Fruit fly (Drosophila melanogaster) whole organism, prepupa: ENCODE data around the gene CG44000.

Experiments used
- Blimp-1 ChIP-seq: fragments of 200-800 bp; sonication (Bioruptor generic); optimal IDR thresholded peaks from 3 replicates; lab custom pipeline; 2017; ENCODE audit warnings: missing biosample characterization, missing genetic modification characterization, mild to moderate bottlenecking, moderate library complexity, missing genetic modification reagents
- CG10631 ChIP-seq: fragments of 200-800 bp; sonication (Bioruptor generic); optimal IDR thresholded peaks from 2 replicates; lab custom pipeline; 2016; ENCODE audit warnings: missing biosample characterization, missing genetic modification characterization
- CG10669 ChIP-seq: fragments of 200-800 bp; sonication (Bioruptor generic); optimal IDR thresholded peaks from 3 replicates; lab custom pipeline; 2018; ENCODE audit warnings: missing biosample characterization, mild to moderate bottlenecking, missing genetic modification characterization, moderate library complexity
- CG11294 ChIP-seq: fragments of 200-800 bp; sonication (Bioruptor generic); IDR thresholded peaks from 2 replicates; pipeline ENCODE4 v1.3.6; 2022; ENCODE audit warnings: missing biosample characterization, missing genetic modification characterization
- CG11762 ChIP-seq: fragments of 200-800 bp; sonication (Bioruptor generic); optimal IDR thresholded peaks from 3 replicates; lab custom pipeline; 2016; ENCODE audit warnings: missing biosample characterization, missing genetic modification characterization; ENCODE audit not compliant: insufficient read depth
- CG15336 ChIP-seq: fragments of 200-800 bp; sonication (Bioruptor generic); IDR thresholded peaks from 2 replicates; pipeline ENCODE4 v1.3.6; 2022; ENCODE audit warnings: missing biosample characterization, missing genetic modification characterization
- CG1621 ChIP-seq: fragments of 200-800 bp; sonication (Bioruptor generic); optimal IDR thresholded peaks from 3 replicates; lab custom pipeline; 2018; ENCODE audit warnings: missing biosample characterization, mild to moderate bottlenecking, missing genetic modification characterization
- CG16779 ChIP-seq: fragments of 200-800 bp; sonication (Bioruptor generic); optimal IDR thresholded peaks from 3 replicates; lab custom pipeline; 2017; ENCODE audit warnings: missing biosample characterization, mild to moderate bottlenecking, missing genetic modification characterization
- CG3032 ChIP-seq: fragments of 200-800 bp; optimal IDR thresholded peaks from 2 replicates; lab custom pipeline; 2019; ENCODE audit warnings: missing biosample characterization, mild to moderate bottlenecking, missing genetic modification characterization, moderate library complexity
- CG31627 ChIP-seq: fragments of 200-800 bp; sonication (Bioruptor generic); optimal IDR thresholded peaks from 3 replicates; lab custom pipeline; 2016; ENCODE audit warnings: missing biosample characterization, missing genetic modification characterization
- CG32006 ChIP-seq: fragments of 200-800 bp; sonication (Bioruptor generic); optimal IDR thresholded peaks from 3 replicates; lab custom pipeline; 2017; ENCODE audit warnings: missing biosample characterization, mild to moderate bottlenecking, missing genetic modification characterization
- CG3919 ChIP-seq: fragments of 200-800 bp; sonication (Bioruptor generic); optimal IDR thresholded peaks from 3 replicates; lab custom pipeline; 2016; ENCODE audit warnings: missing biosample characterization, missing genetic modification characterization
- CG4318 ChIP-seq: fragments of 200-800 bp; sonication (Bioruptor generic); optimal IDR thresholded peaks from 3 replicates; lab custom pipeline; 2017; ENCODE audit warnings: missing biosample characterization, mild to moderate bottlenecking, missing genetic modification characterization
- CG6163 ChIP-seq: fragments of 200-800 bp; sonication (Bioruptor generic); IDR thresholded peaks from 3 replicates; pipeline ENCODE4 v1.3.6; 2022; ENCODE audit warnings: missing biosample characterization, missing genetic modification characterization
- CG6276 ChIP-seq: fragments of 200-800 bp; sonication (Bioruptor generic); optimal IDR thresholded peaks from 2 replicates; lab custom pipeline; 2017; ENCODE audit warnings: missing biosample characterization, mild to moderate bottlenecking, missing genetic modification characterization
- CG6792 ChIP-seq: fragments of 200-800 bp; sonication (Bioruptor generic); optimal IDR thresholded peaks from 3 replicates; lab custom pipeline; 2016; ENCODE audit warnings: missing biosample characterization, missing genetic modification characterization
- CG6808 ChIP-seq: fragments of 200-800 bp; sonication (Bioruptor generic); optimal IDR thresholded peaks from 3 replicates; lab custom pipeline; 2017; ENCODE audit warnings: missing biosample characterization, missing genetic modification characterization, mild to moderate bottlenecking, moderate library complexity, missing genetic modification reagents
- CG6854 ChIP-seq: fragments of 200-800 bp; sonication (Bioruptor generic); optimal IDR thresholded peaks from 2 replicates; lab custom pipeline; 2017; ENCODE audit warnings: missing biosample characterization, mild to moderate bottlenecking, missing genetic modification characterization
- CG7368 ChIP-seq: fragments of 200-800 bp; sonication (Bioruptor generic); optimal IDR thresholded peaks from 3 replicates; lab custom pipeline; 2016; ENCODE audit warnings: missing biosample characterization, missing genetic modification characterization
- CG8119 ChIP-seq: fragments of 200-800 bp; sonication (Bioruptor generic); IDR thresholded peaks from 3 replicates; pipeline ENCODE4 v1.3.6; 2022; ENCODE audit warnings: missing biosample characterization, missing genetic modification characterization
- CG8319 ChIP-seq: fragments of 200-800 bp; sonication (Bioruptor generic); optimal IDR thresholded peaks from 3 replicates; lab custom pipeline; 2016; ENCODE audit warnings: missing biosample characterization, missing genetic modification characterization
- CG8632 ChIP-seq: fragments of 200-800 bp; sonication (Bioruptor generic); optimal IDR thresholded peaks from 3 replicates; lab custom pipeline; 2016; ENCODE audit warnings: missing biosample characterization, missing genetic modification characterization
- CG9139 ChIP-seq: fragments of 200-800 bp; sonication (Bioruptor generic); optimal IDR thresholded peaks from 3 replicates; lab custom pipeline; 2017; ENCODE audit warnings: missing biosample characterization, mild to moderate bottlenecking, missing genetic modification characterization
- Eip93F ChIP-seq: fragments of 200-800 bp; sonication (Bioruptor generic); optimal IDR thresholded peaks from 2 replicates; lab custom pipeline; 2016; ENCODE audit warnings: missing biosample characterization, mild to moderate bottlenecking, missing genetic modification characterization
- Ets21C ChIP-seq: fragments of 200-800 bp; sonication (Bioruptor generic); optimal IDR thresholded peaks from 3 replicates; lab custom pipeline; 2016; ENCODE audit warnings: missing biosample characterization, missing genetic modification characterization
- Ets96B ChIP-seq: fragments of 200-800 bp; optimal IDR thresholded peaks from 2 replicates; lab custom pipeline; 2019; ENCODE audit warnings: missing biosample characterization, mild to moderate bottlenecking, missing genetic modification characterization, moderate library complexity
- Gug ChIP-seq: fragments of 200-800 bp; sonication (Bioruptor generic); IDR thresholded peaks from 2 replicates; pipeline ENCODE4 v1.3.6; 2022; ENCODE audit warnings: missing biosample characterization, missing genetic modification characterization
- Hr38 ChIP-seq: sonication (Bioruptor generic); optimal IDR thresholded peaks from 2 replicates; lab custom pipeline; 2016; ENCODE audit warnings: missing biosample characterization, missing genetic modification characterization
- Lpt ChIP-seq: fragments of 200-800 bp; sonication (Bioruptor generic); optimal IDR thresholded peaks from 3 replicates; lab custom pipeline; 2016; ENCODE audit warnings: missing biosample characterization, missing genetic modification characterization
- Met ChIP-seq: fragments of 200-800 bp; sonication (Bioruptor generic); optimal IDR thresholded peaks from 3 replicates; lab custom pipeline; 2016; ENCODE audit warnings: missing biosample characterization, missing genetic modification characterization
- OdsH ChIP-seq: fragments of 200-800 bp; sonication (Bioruptor generic); optimal IDR thresholded peaks from 3 replicates; lab custom pipeline; 2016; ENCODE audit warnings: missing biosample characterization, missing genetic modification characterization
- Sox102F ChIP-seq: fragments of 200-800 bp; sonication (Bioruptor generic); optimal IDR thresholded peaks from 2 replicates; lab custom pipeline; 2016; ENCODE audit warnings: missing biosample characterization, mild to moderate bottlenecking, missing genetic modification characterization
- Sox15 ChIP-seq: fragments of 200-800 bp; sonication (Bioruptor generic); optimal IDR thresholded peaks from 3 replicates; lab custom pipeline; 2016; ENCODE audit warnings: missing biosample characterization, missing genetic modification characterization
- achi ChIP-seq: fragments of 200-800 bp; sonication (Bioruptor generic); optimal IDR thresholded peaks from 3 replicates; lab custom pipeline; 2016; ENCODE audit warnings: missing biosample characterization, missing genetic modification characterization
- acj6 ChIP-seq: fragments of 200-800 bp; sonication (Bioruptor generic); optimal IDR thresholded peaks from 3 replicates; lab custom pipeline; 2016; ENCODE audit warnings: missing biosample characterization, missing genetic modification characterization
- cyc ChIP-seq: fragments of 200-800 bp; sonication (Bioruptor generic); optimal IDR thresholded peaks from 3 replicates; lab custom pipeline; 2016; ENCODE audit warnings: missing biosample characterization, missing genetic modification characterization
- dac ChIP-seq: fragments of 200-800 bp; sonication (Bioruptor generic); optimal IDR thresholded peaks from 2 replicates; lab custom pipeline; 2017; ENCODE audit warnings: missing biosample characterization, mild to moderate bottlenecking, missing genetic modification characterization
- dsx ChIP-seq: fragments of 200-800 bp; optimal IDR thresholded peaks from 3 replicates; lab custom pipeline; 2019; ENCODE audit warnings: missing biosample characterization, mild to moderate bottlenecking, missing genetic modification characterization, moderate library complexity; ENCODE audit not compliant: poor library complexity, severe bottlenecking
- eg ChIP-seq: fragments of 200-800 bp; sonication (Bioruptor generic); IDR thresholded peaks from 3 replicates; pipeline ENCODE4 v1.3.6; 2022; ENCODE audit warnings: missing biosample characterization, missing genetic modification characterization
- esn ChIP-seq: fragments of 200-800 bp; sonication (Bioruptor generic); optimal IDR thresholded peaks from 2 replicates; lab custom pipeline; 2016; ENCODE audit warnings: missing biosample characterization, mild to moderate bottlenecking, missing genetic modification characterization, moderate library complexity
- fd59A ChIP-seq: fragments of 200-800 bp; sonication (Bioruptor generic); optimal IDR thresholded peaks from 2 replicates; lab custom pipeline; 2017; ENCODE audit warnings: missing biosample characterization, mild to moderate bottlenecking, missing genetic modification characterization, missing genetic modification reagents
- fkh ChIP-seq: fragments of 200-800 bp; sonication (Bioruptor generic); optimal IDR thresholded peaks from 3 replicates; lab custom pipeline; 2017; ENCODE audit warnings: missing biosample characterization, mild to moderate bottlenecking, missing genetic modification characterization, moderate library complexity
- lz ChIP-seq: fragments of 200-800 bp; sonication (Bioruptor generic); optimal IDR thresholded peaks from 3 replicates; lab custom pipeline; 2016; ENCODE audit warnings: missing biosample characterization, missing genetic modification characterization
- net ChIP-seq: fragments of 200-800 bp; sonication (Bioruptor generic); optimal IDR thresholded peaks from 3 replicates; lab custom pipeline; 2016; ENCODE audit warnings: missing biosample characterization, missing genetic modification characterization
- pdm3 ChIP-seq: fragments of 200-800 bp; sonication (Bioruptor generic); optimal IDR thresholded peaks from 3 replicates; lab custom pipeline; 2016; ENCODE audit warnings: missing biosample characterization, missing genetic modification characterization
- salr ChIP-seq, 2 experiments: fragments of 200-800 bp; sonication (Bioruptor generic); optimal IDR thresholded peaks; 3 replicates each; lab custom pipeline; 2016 to 2018; ENCODE audit warnings: missing biosample characterization in 2 of 2, missing genetic modification characterization in 2 of 2, mild to moderate bottlenecking in 1 of 2
- spab ChIP-seq: fragments of 200-800 bp; sonication (Bioruptor generic); optimal IDR thresholded peaks from 2 replicates; lab custom pipeline; 2017; ENCODE audit warnings: missing biosample characterization, mild to moderate bottlenecking, missing genetic modification characterization, missing genetic modification reagents
- ss ChIP-seq, 2 experiments: fragments of 200-800 bp; sonication (Bioruptor generic); optimal IDR thresholded peaks; 2 replicates in 1 of 2; 3 replicates in 1 of 2; lab custom pipeline; 2017 to 2018; ENCODE audit warnings: mild to moderate bottlenecking in 2 of 2, missing biosample characterization in 2 of 2, missing genetic modification characterization in 2 of 2, moderate library complexity in 1 of 2
- svp ChIP-seq: fragments of 200-800 bp; sonication (Bioruptor generic); peaks from one replicate; lab custom pipeline; 2016; ENCODE audit warnings: missing biosample characterization, missing genetic modification characterization
- topi ChIP-seq: fragments of 200-800 bp; sonication (Bioruptor generic); optimal IDR thresholded peaks from 3 replicates; lab custom pipeline; 2016; ENCODE audit warnings: missing biosample characterization, missing genetic modification characterization

Gene CG44000

DNA sequence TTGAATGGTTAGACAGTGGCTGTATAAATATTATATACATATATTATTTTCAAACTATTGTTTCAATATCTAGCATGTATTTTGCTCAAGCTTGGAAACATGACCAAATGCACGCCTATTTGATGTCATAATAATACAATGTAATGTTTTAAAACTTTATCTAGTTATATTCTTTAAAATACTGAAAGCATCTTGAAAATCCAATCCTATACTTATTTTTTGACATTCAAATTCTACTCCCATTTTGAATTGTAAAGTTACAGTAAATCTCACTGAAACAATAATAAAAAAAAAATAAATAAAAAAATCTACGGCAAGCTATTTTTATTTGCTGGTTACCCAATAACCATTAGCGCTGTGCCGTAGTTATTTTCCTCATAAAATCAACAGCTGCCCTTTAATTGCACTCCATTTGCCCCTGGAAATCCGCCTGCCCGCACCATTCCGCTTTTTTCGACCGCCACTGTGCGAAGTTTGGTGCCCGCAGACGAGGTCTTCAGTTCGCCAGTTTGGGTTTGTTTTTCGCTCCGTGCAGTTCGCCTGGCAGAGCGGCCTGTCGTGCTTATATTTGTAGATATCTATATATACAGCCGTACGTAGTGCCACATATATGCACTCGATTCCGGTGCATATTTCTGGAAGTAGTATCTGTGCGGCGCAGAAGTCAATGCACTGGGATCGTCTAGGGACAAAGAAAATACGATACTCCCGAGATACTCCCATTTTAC lies 2.0 kb downstream of the CG44000 start:
- TF ChIP-seq CG6792 (GFP tag; lab: Kevin White, UChicago) (peak; percentile 11), CG9139 (peak; percentile 7), fkh (GFP tag; lab: Kevin White, UChicago) (peak; percentile 38), CG15336 (GFP tag; lab: Robert Waterston, UW) (peak; percentile 49; the same call in 1 of the 2 replicates), topi (GFP tag; lab: Kevin White, UChicago) (peak; percentile 37), lz (GFP tag; lab: Kevin White, UChicago) (peak; percentile 40), achi (peak; percentile 58), spab (GFP tag; lab: Kevin White, UChicago) (no peak), CG3919 (GFP tag; lab: Kevin White, UChicago) (peak; percentile 53), cyc (GFP tag; lab: Kevin White, UChicago) (peak; percentile 40), Met (GFP tag; lab: Kevin White, UChicago) (peak; percentile 66), CG32006 (GFP tag; lab: Kevin White, UChicago) (peak; percentile 70), CG6276 (GFP tag; lab: Kevin White, UChicago) (peak; percentile 56), acj6 (GFP tag; lab: Kevin White, UChicago) (peak; percentile 36), net (GFP tag; lab: Kevin White, UChicago) (peak; percentile 28), Ets96B (tag; lab: Kevin White, UChicago) (no peak), CG8319 (GFP tag; lab: Kevin White, UChicago) (no peak), CG1621 (tag; lab: Kevin White, UChicago) (peak; percentile 20), CG6854 (GFP tag; lab: Kevin White, UChicago) (peak; percentile 2), Blimp-1 (GFP tag; lab: Kevin White, UChicago) (no peak), CG10669 (GFP tag; lab: Kevin White, UChicago) (peak; percentile 29), Gug (peak; percentile 18; the same call in 1 of the 2 replicates), dac (no peak), CG8632 (GFP tag; lab: Kevin White, UChicago) (peak; percentile 24), CG11294 (GFP tag; lab: Robert Waterston, UW) (peak; percentile 17; the same call in 1 of the 2 replicates), CG8119 (GFP tag; lab: Robert Waterston, UW) (peak; percentile 42; the same call in 1 of the 3 replicates), fd59A (GFP tag; lab: Kevin White, UChicago) (no peak), CG4318 (GFP tag; lab: Kevin White, UChicago) (peak; percentile 49), Sox102F (peak; percentile 55), CG6808 (GFP tag; lab: Kevin White, UChicago) (no peak), ss (GFP tag; optimal IDR thresholded peaks at IDR 0.05; lab: Kevin White, UChicago) (peak in 1 of 2 experiments; percentile 28), Eip93F (peak; percentile 30), salr (GFP tag; optimal IDR thresholded peaks at IDR 0.05; lab: Kevin White, UChicago) (peak in 1 of 2 experiments; percentile 35), Sox15 (no peak), dsx (GFP tag; lab: Kevin White, UChicago) (peak; percentile 16), Lpt (GFP tag; lab: Kevin White, UChicago) (peak; percentile 33), pdm3 (GFP tag; lab: Kevin White, UChicago) (peak; percentile 50), esn (GFP tag; lab: Kevin White, UChicago) (peak; percentile 60), CG7368 (GFP tag; lab: Kevin White, UChicago) (no peak), Hr38 (GFP tag; lab: Kevin White, UChicago) (no peak), svp (GFP tag; lab: Kevin White, UChicago) (peak; percentile 87), OdsH (peak; percentile 65), CG10631 (GFP tag; lab: Kevin White, UChicago) (peak; percentile 57), CG11762 (GFP tag; lab: Kevin White, UChicago) (no peak), eg (GFP tag; lab: Robert Waterston, UW) (peak; percentile 79), CG6163 (GFP tag; lab: Robert Waterston, UW) (peak; percentile 59), CG16779 (tag; lab: Kevin White, UChicago) (peak; percentile 38), CG31627 (GFP tag; lab: Kevin White, UChicago) (peak; percentile 40), Ets21C (peak; percentile 15), CG3032 (tag; lab: Kevin White, UChicago) (peak; percentile 11)
